Worm (Caenorhabditis elegans) whole organism, L4/young adult: Measurements from ENCODE around the gene Y102A5C.27.
"Not testable (repeated sequence)": the region's sequence is repeated elsewhere in the genome, so short reads cannot be mapped to it uniquely, and the experiment has no call there.

Experiments used
- W03F9.2 ChIP-seq: fragments of 150-350 bp; optimal IDR thresholded peaks from 2 replicates; lab custom pipeline; 2014; ENCODE audit warnings: missing biosample characterization, missing genetic modification characterization
- dao-5 ChIP-seq: sonication (generic microtip); optimal IDR thresholded peaks from 2 replicates; lab custom pipeline; 2016; ENCODE audit warnings: missing genotype, missing genetic modification characterization, moderate library complexity, missing compliant biosample characterization
- him-1 ChIP-seq: sonication (generic microtip); optimal IDR thresholded peaks from 2 replicates; lab custom pipeline; 2016; ENCODE audit warnings: missing genotype, missing genetic modification reagents, missing genetic modification characterization, missing compliant biosample characterization

The Y102A5C.27 gene

ce11 chrV:16956229-16956628 is 32.3 kb downstream of the Y102A5C.27 start, which contains the start of gene clec-239:
clec-239 (plus strand) TSS chrV:16956529.
- no peak for TF ChIP-seq dao-5 (tag; lab: Kevin White, UChicago)
- TF ChIP-seq W03F9.2 (tag; lab: Kevin White, UChicago), result no peak
- TF ChIP-seq him-1, result no peak

ce11 chrV:16954766-16955165 is 33.7 kb downstream of the Y102A5C.27 start, which contains the start of gene srh-206:
srh-206 (minus strand) TSS chrV:16954866.
- TF ChIP-seq dao-5 (tag; lab: Kevin White, UChicago), result no peak

- TF ChIP-seq dao-5 (tag; lab: Kevin White, UChicago) (no peak), him-1 (no peak), W03F9.2 (tag; lab: Kevin White, UChicago) (no peak)
These were observed 37.0 kb downstream of the Y102A5C.27 start, which contains the start of gene clec-238 for ce11 chrV:16951504-16951903. clec-238 (plus strand) TSS chrV:16951804.

ce11 chrV:16950036-16950435 is 38.5 kb downstream of the Y102A5C.27 start:
- TF ChIP-seq dao-5 (tag; lab: Kevin White, UChicago) (no peak), him-1 (no peak), W03F9.2 (tag; lab: Kevin White, UChicago) (no peak)

- not testable (repeated sequence) for TF ChIP-seq W03F9.2 (tag; lab: Kevin White, UChicago); him-1; dao-5 (tag; lab: Kevin White, UChicago)
These were observed 38.9 kb downstream of the Y102A5C.27 start, which contains the start of gene fbxa-111 for ce11 chrV:16949609-16950008. fbxa-111 (minus strand) TSS chrV:16949709.

- not testable (repeated sequence) for TF ChIP-seq W03F9.2 (tag; lab: Kevin White, UChicago); him-1; dao-5 (tag; lab: Kevin White, UChicago)
These were observed 40.5 kb downstream of the Y102A5C.27 start, which contains the start of gene fbxa-112 for ce11 chrV:16948011-16948410. fbxa-112 (minus strand) TSS chrV:16948111.

ce11 chrV:16938731-16939130 is 49.8 kb downstream of the Y102A5C.27 start, which contains the start of gene fbxa-148:
fbxa-148 (plus strand) TSS chrV:16939031.
- TF ChIP-seq dao-5 (tag; lab: Kevin White, UChicago); W03F9.2 (tag; lab: Kevin White, UChicago); him-1: not testable (repeated sequence)
